Fruit fly (Drosophila melanogaster) whole organism, embryonic: ENCODE data around the gene CG10286.

ENCODE experiments used
- Atf-2 ChIP-seq: fragments of 200-800 bp; sonication (Bioruptor generic); optimal IDR thresholded peaks from 2 replicates; lab custom pipeline; 2016; ENCODE audit warnings: missing biosample characterization, missing genetic modification characterization
- CG10431 ChIP-seq: fragments of 200-800 bp; sonication (Bioruptor generic); optimal IDR thresholded peaks from 3 replicates; lab custom pipeline; 2018; ENCODE audit warnings: missing biosample characterization, mild to moderate bottlenecking, missing genetic modification characterization
- CG11695 ChIP-seq: fragments of 200-800 bp; sonication (Bioruptor generic); IDR thresholded peaks from 3 replicates; pipeline ENCODE4 v1.3.6; 2022; ENCODE audit warnings: missing biosample characterization, missing genetic modification characterization
- CG13424 ChIP-seq: fragments of 200-800 bp; sonication (Bioruptor generic); optimal IDR thresholded peaks from 2 replicates; lab custom pipeline; 2019; ENCODE audit warnings: missing biosample characterization, mild to moderate bottlenecking, missing genetic modification characterization, moderate library complexity
- CG13775 ChIP-seq: fragments of 200-800 bp; sonication (Bioruptor generic); optimal IDR thresholded peaks from 3 replicates; lab custom pipeline; 2017; ENCODE audit warnings: missing biosample characterization, mild to moderate bottlenecking, missing genetic modification characterization
- CG15269 ChIP-seq: fragments of 200-800 bp; sonication (Bioruptor generic); optimal IDR thresholded peaks from 2 replicates; lab custom pipeline; 2018; ENCODE audit warnings: missing biosample characterization, mild to moderate bottlenecking, missing genetic modification characterization, moderate library complexity
- CG18011 ChIP-seq: fragments of 200-800 bp; sonication (Bioruptor generic); optimal IDR thresholded peaks from 2 replicates; lab custom pipeline; 2017; ENCODE audit warnings: missing biosample characterization, missing genetic modification characterization, mild to moderate bottlenecking, moderate library complexity, missing genotype
- CG2120 ChIP-seq: fragments of 200-800 bp; sonication (Bioruptor generic); optimal IDR thresholded peaks from 3 replicates; lab custom pipeline; 2016; ENCODE audit warnings: missing biosample characterization, missing genetic modification characterization
- CG2199 ChIP-seq: fragments of 200-800 bp; sonication (Bioruptor generic); IDR thresholded peaks from 3 replicates; pipeline ENCODE4 v1.3.6; 2022; ENCODE audit warnings: missing biosample characterization, missing genetic modification characterization
- CG2712 ChIP-seq: fragments of 200-800 bp; optimal IDR thresholded peaks from 3 replicates; lab custom pipeline; 2019; ENCODE audit warnings: missing biosample characterization, mild to moderate bottlenecking, missing genetic modification characterization, moderate library complexity
- CG2889 ChIP-seq: fragments of 200-800 bp; sonication (Bioruptor generic); IDR thresholded peaks from 3 replicates; pipeline ENCODE4 v1.3.6; 2022; ENCODE audit warnings: missing biosample characterization, missing genetic modification characterization
- CG30020 ChIP-seq: fragments of 200-800 bp; optimal IDR thresholded peaks from 2 replicates; lab custom pipeline; 2019; ENCODE audit warnings: missing biosample characterization, mild to moderate bottlenecking, missing genetic modification characterization, moderate library complexity
- CG30431 ChIP-seq: fragments of 200-800 bp; sonication (Bioruptor generic); optimal IDR thresholded peaks from 2 replicates; lab custom pipeline; 2017; ENCODE audit warnings: missing biosample characterization, missing genetic modification characterization
- CG3065 ChIP-seq: fragments of 200-800 bp; sonication (Bioruptor generic); optimal IDR thresholded peaks from 2 replicates; lab custom pipeline; 2016; ENCODE audit warnings: missing biosample characterization, missing genetic modification characterization
- CG3407 ChIP-seq: fragments of 200-800 bp; sonication (Bioruptor generic); optimal IDR thresholded peaks from 2 replicates; lab custom pipeline; 2018; ENCODE audit warnings: missing biosample characterization, mild to moderate bottlenecking, missing genetic modification characterization
- CG5953 ChIP-seq: fragments of 200-800 bp; sonication (Bioruptor generic); IDR thresholded peaks from 2 replicates; pipeline ENCODE4 v1.3.6; 2022; ENCODE audit warnings: missing biosample characterization, missing genetic modification characterization
- CG6272 ChIP-seq: fragments of 200-800 bp; sonication (Bioruptor generic); IDR thresholded peaks from 2 replicates; pipeline ENCODE4 v1.3.6; 2022; ENCODE audit warnings: missing biosample characterization, missing genetic modification characterization
- CG6813 ChIP-seq: fragments of 200-800 bp; sonication (Bioruptor generic); optimal IDR thresholded peaks from 2 replicates; lab custom pipeline; 2017; ENCODE audit warnings: missing biosample characterization, missing genetic modification characterization, mild to moderate bottlenecking, moderate library complexity, missing genetic modification reagents
- CG7745 ChIP-seq: fragments of 200-800 bp; sonication (Bioruptor generic); optimal IDR thresholded peaks from 2 replicates; lab custom pipeline; 2018; ENCODE audit warnings: missing biosample characterization, mild to moderate bottlenecking, missing genetic modification characterization, moderate library complexity
- CG7963 ChIP-seq: fragments of 200-800 bp; sonication (Bioruptor generic); IDR thresholded peaks from 3 replicates; pipeline ENCODE4 v1.3.6; 2022; ENCODE audit warnings: missing biosample characterization, missing genetic modification characterization; ENCODE audit not compliant: partially characterized antibody
- CG9817 ChIP-seq: fragments of 200-800 bp; sonication (Bioruptor generic); optimal IDR thresholded peaks from 2 replicates; lab custom pipeline; 2018; ENCODE audit warnings: missing biosample characterization, mild to moderate bottlenecking, missing genetic modification characterization, moderate library complexity
- Chrac-16 ChIP-seq: fragments of 200-800 bp; sonication (Bioruptor generic); optimal IDR thresholded peaks from 3 replicates; lab custom pipeline; 2016; ENCODE audit warnings: missing biosample characterization, missing genetic modification characterization
- Dip3 ChIP-seq: fragments of 200-800 bp; sonication (Bioruptor generic); optimal IDR thresholded peaks from 3 replicates; lab custom pipeline; 2016; ENCODE audit warnings: missing biosample characterization, missing genetic modification characterization
- H15 ChIP-seq: fragments of 200-800 bp; sonication (Bioruptor generic); IDR thresholded peaks from 3 replicates; pipeline ENCODE4 v1.3.6; 2022; ENCODE audit warnings: missing biosample characterization, missing genetic modification characterization
- H2.0 ChIP-seq: fragments of 200-800 bp; sonication (Bioruptor generic); IDR thresholded peaks from 2 replicates; pipeline ENCODE4 v1.3.6; 2022; ENCODE audit warnings: missing biosample characterization, missing genetic modification characterization
- HHEX ChIP-seq: fragments of 200-800 bp; sonication (Bioruptor generic); optimal IDR thresholded peaks from 3 replicates; lab custom pipeline; 2017; ENCODE audit warnings: missing biosample characterization, mild to moderate bottlenecking, missing genetic modification characterization, missing genetic modification reagents
- Hey ChIP-seq: fragments of 200-800 bp; sonication (Bioruptor generic); optimal IDR thresholded peaks from 3 replicates; lab custom pipeline; 2018; ENCODE audit warnings: missing biosample characterization, mild to moderate bottlenecking, missing genetic modification characterization
- Hr39 ChIP-seq: fragments of >200 bp; optimal IDR thresholded peaks from 2 replicates; lab custom pipeline; 2017
- Lpt ChIP-seq: fragments of >200 bp; optimal IDR thresholded peaks from 2 replicates; lab custom pipeline; 2018; ENCODE audit warnings: missing biosample characterization, missing genetic modification characterization
- MESR4 ChIP-seq: fragments of 200-800 bp; sonication (Bioruptor generic); optimal IDR thresholded peaks from 2 replicates; lab custom pipeline; 2018; ENCODE audit warnings: missing biosample characterization, mild to moderate bottlenecking, missing genetic modification characterization, moderate library complexity
- NC2β ChIP-seq: fragments of 200-800 bp; sonication (Bioruptor generic); optimal IDR thresholded peaks from 2 replicates; lab custom pipeline; 2016; ENCODE audit warnings: missing biosample characterization, missing genetic modification characterization
- Pdp1 ChIP-seq, 2 experiments: fragments of 200-800 bp; sonication (Bioruptor generic); optimal IDR thresholded peaks; 3 replicates each; lab custom pipeline; 2016; ENCODE audit warnings: missing biosample characterization in 2 of 2, missing genetic modification characterization in 2 of 2, mild to moderate bottlenecking in 1 of 2, moderate library complexity in 1 of 2
- Ptx1 ChIP-seq: fragments of 200-800 bp; sonication (Bioruptor generic); IDR thresholded peaks from 2 replicates; pipeline ENCODE4 v1.3.6; 2022; ENCODE audit warnings: missing biosample characterization, missing genetic modification characterization
- Side ChIP-seq: fragments of 200-800 bp; sonication (Bioruptor generic); optimal IDR thresholded peaks from 2 replicates; lab custom pipeline; 2016; ENCODE audit warnings: missing biosample characterization, missing genetic modification characterization
- chif ChIP-seq, 2 experiments: fragments of 200-800 bp; sonication (Bioruptor generic); optimal IDR thresholded peaks; 3 replicates each; lab custom pipeline; 2016; ENCODE audit warnings: missing biosample characterization in 2 of 2, missing genetic modification characterization in 2 of 2
- danr ChIP-seq: fragments of 200-800 bp; sonication (Bioruptor generic); IDR thresholded peaks from 2 replicates; pipeline ENCODE4 v1.3.6; 2022; ENCODE audit warnings: missing biosample characterization, missing genetic modification characterization
- dpn ChIP-seq, 2 experiments: fragments of 200-800 bp; sonication (Bioruptor generic); optimal IDR thresholded peaks; 3 replicates each; lab custom pipeline; 2016; ENCODE audit warnings: missing biosample characterization in 2 of 2, missing genetic modification characterization in 2 of 2
- en ChIP-seq: fragments of 200-800 bp; sonication (Bioruptor generic); optimal IDR thresholded peaks from 2 replicates; lab custom pipeline; 2016; ENCODE audit warnings: missing biosample characterization, missing genetic modification characterization
- her ChIP-seq: fragments of 200-800 bp; sonication (Bioruptor generic); optimal IDR thresholded peaks from 2 replicates; lab custom pipeline; 2016; ENCODE audit warnings: missing biosample characterization, missing genetic modification characterization
- hth ChIP-seq: fragments of >200 bp; optimal IDR thresholded peaks from 2 replicates; lab custom pipeline; 2017; ENCODE audit warnings: inconsistent platforms
- lov ChIP-seq, 2 experiments: fragments of 200-800 bp in 1 of 2; fragments of >200 bp in 1 of 2; sonication (Bioruptor generic) in 1 of 2; IDR thresholded peaks in 1 of 2; optimal IDR thresholded peaks in 1 of 2; 2 replicates in 1 of 2; 3 replicates in 1 of 2; pipeline versions ENCODE4 v1.3.6 to Lab custom; 2017 to 2022; ENCODE audit warnings: missing biosample characterization in 1 of 2, missing genetic modification characterization in 1 of 2
- prd ChIP-seq, 3 experiments: fragments of >200 bp in 2 of 3; fragments of 200-800 bp in 1 of 3; sonication (Bioruptor generic) in 1 of 3; optimal IDR thresholded peaks in 2 of 3; IDR thresholded peaks in 1 of 3; 2 replicates in 2 of 3; 3 replicates in 1 of 3; pipeline versions ENCODE4 v1.3.6 to Lab custom; 2017 to 2022; ENCODE audit warnings: missing biosample characterization in 1 of 3, missing genetic modification characterization in 1 of 3
- ranshi ChIP-seq: fragments of 200-800 bp; sonication (Bioruptor generic); IDR thresholded peaks from 2 replicates; pipeline ENCODE4 v1.3.6; 2022; ENCODE audit warnings: missing biosample characterization, missing genetic modification characterization
- seq ChIP-seq: fragments of 200-800 bp; sonication (Bioruptor generic); IDR thresholded peaks from 2 replicates; pipeline ENCODE4 v1.3.6; 2022; ENCODE audit warnings: missing biosample characterization, missing genetic modification characterization
- slbo ChIP-seq: fragments of 200-800 bp; sonication (Bioruptor generic); IDR thresholded peaks from 2 replicates; pipeline ENCODE4 v1.3.6; 2022; ENCODE audit warnings: missing biosample characterization, missing genetic modification characterization
- sr ChIP-seq: fragments of 200-800 bp; sonication (Bioruptor generic); IDR thresholded peaks from 3 replicates; pipeline ENCODE4 v1.3.6; 2022; ENCODE audit warnings: missing biosample characterization, missing genetic modification characterization
- stc ChIP-seq: fragments of 200-800 bp; sonication (Bioruptor generic); IDR thresholded peaks from 2 replicates; pipeline ENCODE4 v1.3.6; 2022; ENCODE audit warnings: missing biosample characterization, missing genetic modification characterization
- trem ChIP-seq: fragments of 200-800 bp; optimal IDR thresholded peaks from 3 replicates; lab custom pipeline; 2019; ENCODE audit warnings: missing biosample characterization, mild to moderate bottlenecking, missing genetic modification characterization, moderate library complexity
- trh ChIP-seq: fragments of 200-800 bp; sonication (Bioruptor generic); optimal IDR thresholded peaks from 2 replicates; lab custom pipeline; 2016; ENCODE audit warnings: missing biosample characterization, missing genetic modification characterization
- twi ChIP-seq: fragments of 200-800 bp; optimal IDR thresholded peaks from 2 replicates; lab custom pipeline; 2019; ENCODE audit warnings: missing biosample characterization, mild to moderate bottlenecking, missing genetic modification characterization, moderate library complexity
- z ChIP-seq: fragments of 200-800 bp; sonication (Bioruptor generic); IDR thresholded peaks from 3 replicates; pipeline ENCODE4 v1.3.6; 2022; ENCODE audit warnings: missing biosample characterization, missing genetic modification characterization

The CG10286 gene

dm6 chr3R:6397611-6398092, 28.9 kb downstream of the CG10286 start (continued):
- TF ChIP-seq twi (tag; lab: Kevin White, UChicago) (no peak), Dip3 (no peak), dpn (GFP tag; optimal IDR thresholded peaks at IDR 0.05; lab: Kevin White, UChicago) (no peak), hth (lab: Kevin White, UChicago) (no peak), CG30431 (GFP tag; lab: Kevin White, UChicago) (no peak), CG30020 (tag; lab: Kevin White, UChicago) (no peak), CG7745 (no peak), sr (GFP tag; lab: Robert Waterston, UW) (no peak), MESR4 (GFP tag; lab: Kevin White, UChicago) (no peak), CG6272 (GFP tag; lab: Robert Waterston, UW) (no peak), CG5953 (GFP tag; lab: Robert Waterston, UW) (no peak), H2.0 (GFP tag; lab: Robert Waterston, UW) (no peak), CG2712 (tag; lab: Kevin White, UChicago) (peak; percentile 24), ranshi (no peak), Hey (tag; lab: Kevin White, UChicago) (no peak), Pdp1 (GFP tag; optimal IDR thresholded peaks at IDR 0.05; lab: Kevin White, UChicago) (no peak), Hr39 (lab: Kevin White, UChicago) (no peak), trh (GFP tag; lab: Kevin White, UChicago) (no peak), Ptx1 (GFP tag; lab: Robert Waterston, UW) (no peak; the same call in 1 of the 2 replicates), CG3065 (GFP tag; lab: Kevin White, UChicago) (no peak), Chrac-16 (no peak), chif (GFP tag; optimal IDR thresholded peaks at IDR 0.05; lab: Kevin White, UChicago) (no peak), Atf-2 (GFP tag; lab: Kevin White, UChicago) (no peak), CG9817 (tag; lab: Kevin White, UChicago) (peak; percentile 21), seq (GFP tag; lab: Robert Waterston, UW) (no peak), Lpt (GFP tag; lab: Kevin White, UChicago) (no peak), lov (optimal IDR thresholded peaks at IDR 0.05; lab: Kevin White, UChicago) (no peak), lov (GFP tag; IDR thresholded peaks at IDR 0.05; lab: Robert Waterston, UW) (no peak), z (GFP tag; lab: Robert Waterston, UW) (no peak), slbo (GFP tag; lab: Robert Waterston, UW) (no peak; the same call in 1 of the 2 replicates), CG7963 (GFP tag; lab: Robert Waterston, UW) (peak; percentile 55; the same call in 1 of the 3 replicates), CG2120 (GFP tag; lab: Kevin White, UChicago) (peak; percentile 61), HHEX (GFP tag; lab: Kevin White, UChicago) (peak; percentile 28), CG2199 (GFP tag; lab: Robert Waterston, UW) (no peak), danr (GFP tag; lab: Robert Waterston, UW) (no peak), H15 (GFP tag; lab: Robert Waterston, UW) (no peak), CG11695 (no peak), CG3407 (no peak), her (GFP tag; lab: Kevin White, UChicago) (no peak), CG2889 (no peak), trem (tag; lab: Kevin White, UChicago) (no peak), en (GFP tag; lab: Kevin White, UChicago) (no peak), NC2β (GFP tag; lab: Kevin White, UChicago) (no peak), Side (GFP tag; lab: Kevin White, UChicago) (no peak), CG13775 (GFP tag; lab: Kevin White, UChicago) (peak; percentile 15), CG10431 (GFP tag; lab: Kevin White, UChicago) (no peak), CG18011 (GFP tag; lab: Kevin White, UChicago) (no peak), prd (optimal IDR thresholded peaks at IDR 0.05; lab: Kevin White, UChicago) (no peak), prd (GFP tag; IDR thresholded peaks at IDR 0.05; lab: Robert Waterston, UW) (no peak), stc (no peak; the same call in 1 of the 2 replicates), CG13424 (tag; lab: Kevin White, UChicago) (peak; percentile 40), CG6813 (GFP tag; lab: Kevin White, UChicago) (no peak), CG15269 (tag; lab: Kevin White, UChicago) (peak; percentile 34)
